Fruit fly (Drosophila melanogaster): ENCODE data around the gene Mes2.

Gene Mes2

dm6 chr3L:22909325-22909904 lies 36.0 kb upstream of the Mes2 start:
- TF ChIP-seq D (optimal IDR thresholded peaks at IDR 0.05) (peak; percentile 43), D (GFP tag; optimal IDR thresholded peaks at IDR 0.05) (no peak), Dip2 (GFP tag; IDR thresholded peaks at IDR 0.05) (no peak), pita (GFP tag; optimal IDR thresholded peaks at IDR 0.05) (no peak), pros (GFP tag; optimal IDR thresholded peaks at IDR 0.05) (peak; percentile 59), scrt (GFP tag; optimal IDR thresholded peaks at IDR 0.05) (peak; percentile 95), CG2199 (GFP tag; IDR thresholded peaks at IDR 0.05) (peak; percentile 59; the same call in 1 of the 3 replicates), sna (GFP tag; IDR thresholded peaks at IDR 0.05; ENCODE audit: partially characterized antibody) (0 out of 2 replicates have a peak, but pooled peaks have one; percentile 17), NK7.1 (GFP tag; optimal IDR thresholded peaks at IDR 0.05) (no peak), Neu2 (GFP tag; optimal IDR thresholded peaks at IDR 0.05; ENCODE audit: borderline replicate concordance) (peak; percentile 26), CG12155 (GFP tag; optimal IDR thresholded peaks at IDR 0.05) (no peak), CG5180 (GFP tag; optimal IDR thresholded peaks at IDR 0.05) (no peak), ewg (GFP tag; optimal IDR thresholded peaks at IDR 0.05) (peak; percentile 33), Lhr (GFP tag; optimal IDR thresholded peaks at IDR 0.05) (no peak), peb (GFP tag; IDR thresholded peaks at IDR 0.05) (no peak), cg (GFP tag; optimal IDR thresholded peaks at IDR 0.05) (peak; percentile 13), pan (optimal IDR thresholded peaks at IDR 0.05) (no peak), pan (GFP tag; optimal IDR thresholded peaks at IDR 0.05 in 1 of 2, IDR thresholded peaks at IDR 0.05 in 1 of 2) (no peak), chinmo (GFP tag; IDR thresholded peaks at IDR 0.05; ENCODE audit: partially characterized antibody) (0 out of 4 replicates have a peak, but pooled peaks have one; percentile 51), CG15479 (GFP tag; optimal IDR thresholded peaks at IDR 0.05) (peak; percentile 46), Trl (optimal IDR thresholded peaks at IDR 0.05) (peak; percentile 13 to 41), Trl (GFP tag; optimal IDR thresholded peaks at IDR 0.05) (no peak), CG11398 (GFP tag; optimal IDR thresholded peaks at IDR 0.05) (no peak), crol (GFP tag; IDR thresholded peaks at IDR 0.05) (peak; percentile 74), nerfin-1 (tag; optimal IDR thresholded peaks at IDR 0.05) (peak; percentile 33), CG8478 (optimal IDR thresholded peaks at IDR 0.05) (peak; percentile 44)

- TF ChIP-seq gsb-n (tag; optimal IDR thresholded peaks at IDR 0.05) = peak; percentile 17
- TF ChIP-seq Mrtf (GFP tag; IDR thresholded peaks at IDR 0.05) = no peak
- TF ChIP-seq CG14050 (GFP tag; IDR thresholded peaks at IDR 0.05) = no peak
- TF ChIP-seq CG12219 (GFP tag; optimal IDR thresholded peaks at IDR 0.05) = no peak
- TF ChIP-seq CG9932 (GFP tag; IDR thresholded peaks at IDR 0.05) = no peak
- peak; percentile 54 for TF ChIP-seq CG10979 (tag; optimal IDR thresholded peaks at IDR 0.05)
- peak; percentile 8 for TF ChIP-seq dmrt11E (tag; optimal IDR thresholded peaks at IDR 0.05)
- no peak for TF ChIP-seq pan (optimal IDR thresholded peaks at IDR 0.05)
- TF ChIP-seq pan (GFP tag; optimal IDR thresholded peaks at IDR 0.05 in 1 of 2, IDR thresholded peaks at IDR 0.05 in 1 of 2) = no peak
- no peak for TF ChIP-seq Rfx (GFP tag; IDR thresholded peaks at IDR 0.05)
- TF ChIP-seq CG1529 (GFP tag; optimal IDR thresholded peaks at IDR 0.05) = peak; percentile 30
- TF ChIP-seq Neu2 (GFP tag; optimal IDR thresholded peaks at IDR 0.05; ENCODE audit: borderline replicate concordance) = no peak
- no peak for TF ChIP-seq H2.0 (GFP tag; IDR thresholded peaks at IDR 0.05)
- no peak for TF ChIP-seq Oaz (GFP tag; IDR thresholded peaks at IDR 0.05)
- TF ChIP-seq CG13424 (tag; optimal IDR thresholded peaks at IDR 0.05) = peak; percentile 23
- peak; percentile 3 for TF ChIP-seq CG30431 (GFP tag; optimal IDR thresholded peaks at IDR 0.05)
- no peak for TF ChIP-seq Hey (tag; optimal IDR thresholded peaks at IDR 0.05)
- no peak for TF ChIP-seq lov (optimal IDR thresholded peaks at IDR 0.05)
- no peak for TF ChIP-seq lov (GFP tag; IDR thresholded peaks at IDR 0.05)
- no peak for TF ChIP-seq sima (GFP tag; optimal IDR thresholded peaks at IDR 0.05)
- TF ChIP-seq ATbp (GFP tag; optimal IDR thresholded peaks at IDR 0.05) = peak; percentile 35
- no peak for TF ChIP-seq Fer2 (tag; optimal IDR thresholded peaks at IDR 0.05)
- peak; percentile 25 for TF ChIP-seq CG14710 (tag; optimal IDR thresholded peaks at IDR 0.05)
- no peak for TF ChIP-seq tap (tag; optimal IDR thresholded peaks at IDR 0.05)
- no peak for TF ChIP-seq NC2α (GFP tag; optimal IDR thresholded peaks at IDR 0.05)
- no peak for TF ChIP-seq CG17802 (tag; optimal IDR thresholded peaks at IDR 0.05)
- no peak for TF ChIP-seq CG14014 (GFP tag; IDR thresholded peaks at IDR 0.05)
These were observed 35.4 kb upstream of the Mes2 start, which contains the start of gene CG12768 for dm6 chr3L:22909914-22910541. CG12768 (plus strand) TSS chr3L:22910491.
